Fruit fly (Drosophila melanogaster) whole organism, prepupa: ENCODE data around the gene CG4041.

ENCODE experiments used
- CG11294 ChIP-seq: fragments of 200-800 bp; sonication (Bioruptor generic); IDR thresholded peaks from 2 replicates; pipeline ENCODE4 v1.3.6; 2022; ENCODE audit warnings: missing biosample characterization, missing genetic modification characterization
- CG31627 ChIP-seq: fragments of 200-800 bp; sonication (Bioruptor generic); optimal IDR thresholded peaks from 3 replicates; lab custom pipeline; 2016; ENCODE audit warnings: missing biosample characterization, missing genetic modification characterization
- CG4318 ChIP-seq: fragments of 200-800 bp; sonication (Bioruptor generic); optimal IDR thresholded peaks from 3 replicates; lab custom pipeline; 2017; ENCODE audit warnings: missing biosample characterization, mild to moderate bottlenecking, missing genetic modification characterization
- ss ChIP-seq, 2 experiments: fragments of 200-800 bp; sonication (Bioruptor generic); optimal IDR thresholded peaks; 2 replicates in 1 of 2; 3 replicates in 1 of 2; lab custom pipeline; 2017 to 2018; ENCODE audit warnings: mild to moderate bottlenecking in 2 of 2, missing biosample characterization in 2 of 2, missing genetic modification characterization in 2 of 2, moderate library complexity in 1 of 2
- vri ChIP-seq: fragments of 200-800 bp; sonication (Bioruptor generic); optimal IDR thresholded peaks from 3 replicates; lab custom pipeline; 2016; ENCODE audit warnings: missing biosample characterization, mild to moderate bottlenecking, missing genetic modification characterization

DNA sequence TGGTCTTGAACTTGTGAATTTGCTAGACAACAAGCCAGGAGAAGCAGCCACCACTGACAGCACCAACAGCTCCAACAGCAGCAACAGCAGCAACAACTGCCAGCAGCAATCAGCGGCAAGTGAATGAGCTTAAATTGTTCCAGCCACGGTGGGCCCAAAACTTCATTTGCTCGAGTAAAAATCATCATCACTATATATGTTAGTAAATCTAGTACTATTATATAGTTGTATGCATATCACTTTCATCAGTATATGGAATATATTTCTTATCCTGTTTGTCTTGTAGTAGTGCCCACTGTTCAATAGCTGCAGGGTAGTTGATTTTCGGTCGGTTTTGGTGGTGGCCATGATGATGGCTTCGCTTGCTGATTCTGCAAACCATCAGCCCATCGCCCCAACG is 40.6 kb upstream of the CG4041 start:
- TF ChIP-seq CG31627 (GFP tag; lab: Kevin White, UChicago) (no peak), ss (GFP tag; optimal IDR thresholded peaks at IDR 0.05; lab: Kevin White, UChicago) (peak in 1 of 2 experiments; percentile 25), CG4318 (peak; percentile 66), CG11294 (GFP tag; lab: Robert Waterston, UW) (no peak), vri (no peak)
